Worm (Caenorhabditis elegans): ENCODE measurements around the gene K02F3.2.

ce11 chrIII:870555-870954, 24.9 kb downstream of the K02F3.2 start:
- TF ChIP-seq aly-1 (tag; optimal IDR thresholded peaks at IDR 0.05) (no peak), flt-1 (GFP tag; IDR thresholded peaks at IDR 0.05) (no peak), ama-1 (optimal IDR thresholded peaks at IDR 0.05) (no peak), scrt-1 (GFP tag; IDR thresholded peaks at IDR 0.05) (no peak), hnd-1 (tag; optimal IDR thresholded peaks at IDR 0.05) (no peak), ceh-13 (GFP tag; optimal IDR thresholded peaks at IDR 0.05) (no peak), F13C5.2 (tag; optimal IDR thresholded peaks at IDR 0.05) (no peak), tbx-11 (GFP tag; IDR thresholded peaks at IDR 0.05) (no peak), ets-7 (tag; optimal IDR thresholded peaks at IDR 0.05) (no peak), ceh-36 (tag; optimal IDR thresholded peaks at IDR 0.05) (no peak), hmg-4 (GFP tag; optimal IDR thresholded peaks at IDR 0.05) (no peak), tra-4 (tag; optimal IDR thresholded peaks at IDR 0.05) (no peak), sea-1 (GFP tag; conservative IDR thresholded peaks at IDR 0.05) (no peak), pes-1 (GFP tag; IDR thresholded peaks at IDR 0.05) (no peak)
